Worm (Caenorhabditis elegans): Measurements from ENCODE around the gene nhr-205.

Gene nhr-205

ce11 chrV:10066769-10067168 is 14.8 kb downstream of the nhr-205 start, which contains the start of gene npr-39:
npr-39 (plus strand) TSS chrV:10067069.
- TF ChIP-seq flt-1 (GFP tag; IDR thresholded peaks at IDR 0.05) (no peak), tab-1 (GFP tag; IDR thresholded peaks at IDR 0.05) (no peak), klf-2 (GFP tag; conservative IDR thresholded peaks at IDR 0.05) (no peak), ztf-23 (GFP tag; IDR thresholded peaks at IDR 0.05) (no peak), ztf-29 (GFP tag; IDR thresholded peaks at IDR 0.05) (no peak)

ce11 chrV:10065679-10066078 is 15.9 kb downstream of the nhr-205 start:
- TF ChIP-seq ztf-29 (GFP tag; IDR thresholded peaks at IDR 0.05), result no peak
- no peak for TF ChIP-seq T22C8.4 (GFP tag; IDR thresholded peaks at IDR 0.05)
- TF ChIP-seq cog-1 (tag; optimal IDR thresholded peaks at IDR 0.05), result no peak
- TF ChIP-seq ztf-23 (GFP tag; IDR thresholded peaks at IDR 0.05), result no peak
- no peak for TF ChIP-seq klf-2 (GFP tag; conservative IDR thresholded peaks at IDR 0.05)
- no peak for TF ChIP-seq med-1 (GFP tag; optimal IDR thresholded peaks at IDR 0.05; ENCODE audit: insufficient read depth)
- TF ChIP-seq ref-1 (GFP tag; conservative IDR thresholded peaks at IDR 0.05), result no peak
- no peak for TF ChIP-seq flt-1 (GFP tag; IDR thresholded peaks at IDR 0.05)
- TF ChIP-seq tab-1 (GFP tag; IDR thresholded peaks at IDR 0.05), result no peak

DNA sequence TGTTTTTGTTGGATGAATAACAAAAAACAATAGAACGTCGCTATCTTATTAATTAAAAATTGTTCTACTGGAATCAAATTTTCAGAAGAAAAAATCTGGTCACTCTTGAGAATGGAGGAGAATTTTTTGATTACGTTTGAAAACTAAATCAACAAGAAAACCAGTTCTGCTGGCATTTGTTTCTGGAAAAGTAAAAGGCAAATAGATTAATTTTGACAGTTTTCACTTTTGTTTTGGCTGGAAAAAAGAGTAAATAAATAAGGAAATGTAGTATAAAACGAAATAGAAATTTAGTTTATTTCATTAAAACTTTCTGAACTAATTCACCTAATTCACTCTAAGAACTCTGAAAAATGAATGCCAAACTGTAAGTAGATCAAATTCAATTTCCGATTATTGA is 17.4 kb downstream of the nhr-205 start, which contains the start of gene fipr-13:
TSS of gene fipr-13 (plus strand) at position 301 of the 400 bp plus-strand sequence.
- TF ChIP-seq tab-1 (GFP tag; IDR thresholded peaks at IDR 0.05), result no peak
- TF ChIP-seq ref-1 (GFP tag; conservative IDR thresholded peaks at IDR 0.05), result no peak
- no peak for TF ChIP-seq cog-1 (tag; optimal IDR thresholded peaks at IDR 0.05)
- no peak for TF ChIP-seq T22C8.4 (GFP tag; IDR thresholded peaks at IDR 0.05)
- TF ChIP-seq klf-2 (GFP tag; conservative IDR thresholded peaks at IDR 0.05), result no peak
- no peak for TF ChIP-seq ztf-23 (GFP tag; IDR thresholded peaks at IDR 0.05)
- TF ChIP-seq ztf-29 (GFP tag; IDR thresholded peaks at IDR 0.05), result no peak
- no peak for TF ChIP-seq flt-1 (GFP tag; IDR thresholded peaks at IDR 0.05)
- no peak for TF ChIP-seq med-1 (GFP tag; optimal IDR thresholded peaks at IDR 0.05; ENCODE audit: insufficient read depth)

- TF ChIP-seq flt-1 (GFP tag; IDR thresholded peaks at IDR 0.05) (no peak), T22C8.4 (GFP tag; IDR thresholded peaks at IDR 0.05) (no peak), ref-1 (GFP tag; conservative IDR thresholded peaks at IDR 0.05) (no peak), ztf-23 (GFP tag; IDR thresholded peaks at IDR 0.05) (no peak), med-1 (GFP tag; optimal IDR thresholded peaks at IDR 0.05; ENCODE audit: insufficient read depth) (no peak), tab-1 (GFP tag; IDR thresholded peaks at IDR 0.05) (no peak), klf-2 (GFP tag; conservative IDR thresholded peaks at IDR 0.05) (no peak), ztf-29 (GFP tag; IDR thresholded peaks at IDR 0.05) (no peak), cog-1 (tag; optimal IDR thresholded peaks at IDR 0.05) (no peak)
Measured at ce11 chrV:10060039-10060438, 21.5 kb downstream of the nhr-205 start.

ce11 chrV:10058748-10059147 is 22.8 kb downstream of the nhr-205 start:
- TF ChIP-seq ztf-23 (GFP tag; IDR thresholded peaks at IDR 0.05), result no peak
- no peak for TF ChIP-seq klf-2 (GFP tag; conservative IDR thresholded peaks at IDR 0.05)
- TF ChIP-seq flt-1 (GFP tag; IDR thresholded peaks at IDR 0.05), result no peak
- no peak for TF ChIP-seq cog-1 (tag; optimal IDR thresholded peaks at IDR 0.05)
- TF ChIP-seq T22C8.4 (GFP tag; IDR thresholded peaks at IDR 0.05), result no peak
- no peak for TF ChIP-seq tab-1 (GFP tag; IDR thresholded peaks at IDR 0.05)
- no peak for TF ChIP-seq ref-1 (GFP tag; conservative IDR thresholded peaks at IDR 0.05)
- no peak for TF ChIP-seq med-1 (GFP tag; optimal IDR thresholded peaks at IDR 0.05; ENCODE audit: insufficient read depth)
- no peak for TF ChIP-seq ztf-29 (GFP tag; IDR thresholded peaks at IDR 0.05)

DNA sequence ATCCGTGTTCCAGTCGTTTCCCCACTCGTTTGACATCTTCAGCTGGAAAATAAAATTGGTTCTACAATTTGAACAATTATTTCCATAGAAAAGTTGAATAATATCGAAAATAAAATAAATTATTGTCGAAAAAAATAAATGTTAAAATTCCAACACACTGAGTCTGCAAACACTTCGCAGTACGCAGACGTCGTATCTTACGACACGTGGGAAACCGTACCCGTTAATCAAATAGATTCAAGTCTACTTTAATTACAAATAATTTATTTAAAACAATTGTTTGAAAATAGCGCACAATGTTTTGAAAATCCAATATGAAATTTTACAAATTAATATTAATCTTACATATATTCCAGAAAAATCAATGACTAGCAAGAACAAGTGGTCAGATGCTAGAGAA is 26.7 kb downstream of the nhr-205 start, which contains the start of gene yif-1:
TSS of gene yif-1 (minus strand) at position 42 of the 400 bp plus-strand sequence.
- TF ChIP-seq med-1 (GFP tag; optimal IDR thresholded peaks at IDR 0.05; ENCODE audit: insufficient read depth), result no peak
- no peak for TF ChIP-seq cog-1 (tag; optimal IDR thresholded peaks at IDR 0.05)
- TF ChIP-seq tab-1 (GFP tag; IDR thresholded peaks at IDR 0.05), result no peak
- no peak for TF ChIP-seq ztf-23 (GFP tag; IDR thresholded peaks at IDR 0.05)
- no peak for TF ChIP-seq ztf-29 (GFP tag; IDR thresholded peaks at IDR 0.05)
- TF ChIP-seq ref-1 (GFP tag; conservative IDR thresholded peaks at IDR 0.05), result no peak
- no peak for TF ChIP-seq flt-1 (GFP tag; IDR thresholded peaks at IDR 0.05)

DNA sequence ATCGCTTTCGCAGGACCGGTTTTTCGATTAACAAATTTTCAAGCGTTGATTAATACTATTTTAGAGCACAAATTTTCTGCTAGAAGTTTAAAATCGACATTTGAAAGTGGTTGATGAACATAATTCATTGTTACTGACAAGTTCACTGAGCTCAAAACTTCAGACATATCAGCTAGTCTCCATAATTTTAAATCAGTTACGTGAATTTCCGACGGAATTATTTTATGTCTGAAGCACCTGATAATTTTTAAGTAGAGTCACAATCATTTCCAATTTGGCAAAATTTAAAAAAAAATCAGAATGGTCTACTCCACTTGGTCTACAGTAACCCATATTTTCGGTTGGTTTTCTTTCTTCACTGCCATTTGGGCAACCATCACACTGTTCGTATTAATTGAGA is 29.7 kb downstream of the nhr-205 start, which contains the start of gene str-118:
TSS of gene str-118 (plus strand) at position 301 of the 400 bp plus-strand sequence.
- no peak for TF ChIP-seq T22C8.4 (GFP tag; IDR thresholded peaks at IDR 0.05)
- TF ChIP-seq klf-2 (GFP tag; conservative IDR thresholded peaks at IDR 0.05), result no peak

ce11 chrV:10049192-10049816 is 32.3 kb downstream of the nhr-205 start:
- 0 out of 2 replicates have a peak, but pooled peaks have one; percentile 24 for TF ChIP-seq T22C8.4 (GFP tag; IDR thresholded peaks at IDR 0.05)
- peak; percentile 63; the same call in 1 of the 2 replicates for TF ChIP-seq flt-1 (GFP tag; IDR thresholded peaks at IDR 0.05)
- 0 out of 2 replicates have a peak, but pooled peaks have one; percentile 16 for TF ChIP-seq ref-1 (GFP tag; conservative IDR thresholded peaks at IDR 0.05)

DNA sequence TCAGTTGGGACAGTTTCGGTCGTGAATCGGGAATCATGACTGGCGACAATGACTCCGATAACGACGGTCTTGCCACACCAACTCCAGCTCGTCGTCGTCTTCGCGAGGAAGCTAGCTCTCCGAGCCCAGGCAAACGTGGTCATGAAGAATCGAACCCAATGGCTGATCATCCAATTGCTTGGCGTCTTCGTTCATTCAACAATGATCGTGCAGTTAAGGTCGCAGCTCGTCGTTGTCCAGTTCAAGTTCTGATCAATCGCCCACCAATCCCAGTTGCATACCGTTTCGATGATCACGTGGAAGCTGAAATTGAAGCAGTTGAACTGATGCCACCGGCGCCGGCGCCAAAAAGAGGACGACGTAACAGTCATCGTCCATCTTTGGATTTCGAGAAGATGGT is 34.4 kb downstream of the nhr-205 start:
- TF ChIP-seq ztf-29 (GFP tag; IDR thresholded peaks at IDR 0.05), result no peak
- TF ChIP-seq ref-1 (GFP tag; conservative IDR thresholded peaks at IDR 0.05), result no peak
- no peak for TF ChIP-seq cog-1 (tag; optimal IDR thresholded peaks at IDR 0.05)
- TF ChIP-seq ztf-23 (GFP tag; IDR thresholded peaks at IDR 0.05), result no peak
- no peak for TF ChIP-seq tab-1 (GFP tag; IDR thresholded peaks at IDR 0.05)

DNA sequence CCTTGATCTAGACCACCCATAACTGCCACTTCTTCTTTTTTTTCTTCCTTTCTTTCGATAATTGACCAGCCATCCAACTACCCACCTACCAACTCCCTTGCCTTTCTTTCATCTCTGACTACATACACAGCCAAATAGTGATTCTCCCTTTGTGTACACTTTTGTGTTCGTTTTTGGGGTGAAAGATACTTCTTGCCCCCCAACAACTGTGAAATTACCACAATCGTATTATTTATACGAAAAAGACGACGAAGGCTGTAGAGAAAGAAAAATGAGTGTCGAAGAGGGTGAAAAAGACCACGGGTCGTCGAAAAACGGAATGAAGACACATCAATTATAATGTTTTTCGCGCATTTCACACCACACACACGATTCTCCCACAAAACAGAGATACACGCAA is 35.1 kb downstream of the nhr-205 start:
- TF ChIP-seq ztf-29 (GFP tag; IDR thresholded peaks at IDR 0.05) (no peak), cog-1 (tag; optimal IDR thresholded peaks at IDR 0.05) (no peak), tab-1 (GFP tag; IDR thresholded peaks at IDR 0.05) (no peak), ztf-23 (GFP tag; IDR thresholded peaks at IDR 0.05) (no peak), klf-2 (GFP tag; conservative IDR thresholded peaks at IDR 0.05) (no peak), T22C8.4 (GFP tag; IDR thresholded peaks at IDR 0.05) (no peak), flt-1 (GFP tag; IDR thresholded peaks at IDR 0.05) (no peak), med-1 (GFP tag; optimal IDR thresholded peaks at IDR 0.05; ENCODE audit: insufficient read depth) (no peak), ref-1 (GFP tag; conservative IDR thresholded peaks at IDR 0.05) (no peak)

Measured in whole organism, midembryonic.